Worm (Caenorhabditis elegans): ENCODE measurements around the gene C17H12.8.

DNA sequence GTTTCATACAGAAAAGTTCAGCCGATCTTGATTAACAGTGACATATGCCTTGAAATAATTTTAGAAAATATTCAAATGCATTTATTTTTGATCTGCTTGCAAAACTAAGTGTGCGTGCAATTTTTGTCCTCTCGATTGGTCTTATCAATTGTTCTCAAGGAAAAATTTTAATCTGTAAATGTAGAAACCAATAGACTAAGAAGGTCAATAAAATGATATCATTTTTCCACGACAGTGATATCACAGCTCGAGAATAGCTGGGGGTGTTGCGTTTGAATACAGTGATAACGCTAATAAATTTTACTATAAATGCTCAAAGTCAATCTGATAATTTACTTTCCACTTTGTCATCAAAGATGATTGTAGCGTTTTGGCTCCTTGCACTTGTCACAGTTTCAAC, at the start of gene C17H12.8:
- TF ChIP-seq ets-4 (tag; optimal IDR thresholded peaks at IDR 0.05) (no peak), dve-1 (tag; optimal IDR thresholded peaks at IDR 0.05) (no peak), pros-1 (tag; optimal IDR thresholded peaks at IDR 0.05) (no peak), nfya-1 (tag; optimal IDR thresholded peaks at IDR 0.05) (no peak), hlh-15 (tag; optimal IDR thresholded peaks at IDR 0.05) (no peak), K02D7.2 (tag; optimal IDR thresholded peaks at IDR 0.05) (no peak), nhr-11 (tag; optimal IDR thresholded peaks at IDR 0.05) (no peak)

All from whole organism, late embryonic.